Fruit fly (Drosophila melanogaster): ENCODE measurements around the gene CG3078.

The CG3078 gene

DNA sequence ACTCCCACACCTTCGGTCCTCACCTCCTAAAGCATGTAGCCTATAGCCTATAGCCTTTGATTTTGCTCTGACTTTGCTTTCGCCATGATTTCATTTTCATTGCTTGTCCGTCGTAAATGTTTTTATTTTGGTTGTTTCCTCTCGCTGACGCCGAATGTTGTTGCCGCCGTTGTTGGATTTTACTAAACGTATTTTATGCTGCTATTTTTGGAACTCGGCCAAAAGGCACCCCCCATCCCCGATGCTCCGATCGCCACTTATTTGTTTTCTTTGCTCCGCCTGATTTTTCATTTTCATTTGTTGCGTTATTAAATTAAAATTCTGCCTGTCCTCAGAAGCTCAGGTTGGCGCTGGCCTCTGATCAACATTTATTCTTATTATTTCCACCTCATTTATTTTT lies 40.4 kb downstream of the CG3078 start:
- no peak for TF ChIP-seq CG10348 (GFP tag; IDR thresholded peaks at IDR 0.05)
- no peak for TF ChIP-seq fd96Ca (GFP tag; IDR thresholded peaks at IDR 0.05)
- no peak for TF ChIP-seq D1 (tag; optimal IDR thresholded peaks at IDR 0.05)
- no peak for TF ChIP-seq Snoo (tag; optimal IDR thresholded peaks at IDR 0.05)
- no peak for TF ChIP-seq CG34367 (tag; optimal IDR thresholded peaks at IDR 0.05)

- TF ChIP-seq Snoo (tag; optimal IDR thresholded peaks at IDR 0.05) (no peak), Pif1A (GFP tag; optimal IDR thresholded peaks at IDR 0.05) (no peak), Ets98B (GFP tag; IDR thresholded peaks at IDR 0.05) (no peak), CG34367 (tag; optimal IDR thresholded peaks at IDR 0.05) (no peak), gl (tag; optimal IDR thresholded peaks at IDR 0.05) (no peak), D1 (tag; optimal IDR thresholded peaks at IDR 0.05) (no peak), EcR (GFP tag; optimal IDR thresholded peaks at IDR 0.05) (no peak), CG10348 (GFP tag; IDR thresholded peaks at IDR 0.05) (no peak), CG4496 (GFP tag; IDR thresholded peaks at IDR 0.05) (no peak), Pif1B (GFP tag; optimal IDR thresholded peaks at IDR 0.05) (no peak), CG15710 (tag; optimal IDR thresholded peaks at IDR 0.05) (no peak)
These were observed 41.2 kb downstream of the CG3078 start for dm6 chrX:2218455-2218854.

DNA sequence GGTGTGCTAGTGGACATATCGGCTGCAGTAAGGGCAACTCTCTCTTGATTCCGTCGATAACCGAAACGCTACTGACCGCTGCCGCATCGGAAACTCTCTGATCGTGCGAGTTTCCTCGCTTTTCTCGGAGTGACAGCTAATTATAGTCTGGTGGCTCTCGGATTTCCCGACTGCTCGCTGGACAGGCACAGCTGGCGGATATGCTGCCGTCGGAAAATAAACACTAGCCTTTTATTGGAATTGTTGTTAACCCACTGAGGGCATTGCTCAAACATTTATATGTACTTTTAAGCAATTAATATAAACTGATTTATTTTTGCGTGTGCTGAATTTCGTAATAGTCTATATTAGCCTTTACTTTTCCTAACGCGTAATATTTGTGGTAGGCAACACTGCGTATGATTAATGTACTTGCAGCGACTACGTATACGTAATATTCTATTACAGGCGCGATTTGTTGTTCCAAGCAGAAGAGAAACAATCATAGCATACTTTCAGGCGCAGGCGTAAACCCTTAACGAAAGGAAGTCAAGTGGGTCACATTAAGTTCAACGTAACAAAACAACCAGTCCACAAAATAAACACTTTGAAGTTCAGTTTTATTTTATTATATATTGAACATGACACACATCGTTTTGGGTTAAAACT lies 45.8 kb downstream of the CG3078 start, which contains the start of gene SmydA-8:
TSS of gene SmydA-8 (minus strand) at position 51 of the 648 bp plus-strand sequence.
- TF ChIP-seq Pif1B (GFP tag; optimal IDR thresholded peaks at IDR 0.05) (no peak), CG12605 (GFP tag; IDR thresholded peaks at IDR 0.05) (no peak), fd96Ca (GFP tag; IDR thresholded peaks at IDR 0.05) (no peak), D1 (tag; optimal IDR thresholded peaks at IDR 0.05) (no peak), CG14655 (GFP tag; optimal IDR thresholded peaks at IDR 0.05) (no peak), EcR (GFP tag; optimal IDR thresholded peaks at IDR 0.05) (peak; percentile 17), CG17806 (tag; optimal IDR thresholded peaks at IDR 0.05) (no peak), CG32121 (GFP tag; IDR thresholded peaks at IDR 0.05) (no peak), CG8301 (tag; optimal IDR thresholded peaks at IDR 0.05) (no peak), Ets98B (GFP tag; IDR thresholded peaks at IDR 0.05) (no peak), Snoo (tag; optimal IDR thresholded peaks at IDR 0.05) (no peak), CG4496 (GFP tag; IDR thresholded peaks at IDR 0.05) (0 out of 3 replicates have a peak, but pooled peaks have one; percentile 51), gl (tag; optimal IDR thresholded peaks at IDR 0.05) (no peak), CG34367 (tag; optimal IDR thresholded peaks at IDR 0.05) (no peak), CG9948 (tag; optimal IDR thresholded peaks at IDR 0.05) (no peak), Pif1A (GFP tag; optimal IDR thresholded peaks at IDR 0.05) (peak; percentile 16), rn (GFP tag; IDR thresholded peaks at IDR 0.05) (no peak)

DNA sequence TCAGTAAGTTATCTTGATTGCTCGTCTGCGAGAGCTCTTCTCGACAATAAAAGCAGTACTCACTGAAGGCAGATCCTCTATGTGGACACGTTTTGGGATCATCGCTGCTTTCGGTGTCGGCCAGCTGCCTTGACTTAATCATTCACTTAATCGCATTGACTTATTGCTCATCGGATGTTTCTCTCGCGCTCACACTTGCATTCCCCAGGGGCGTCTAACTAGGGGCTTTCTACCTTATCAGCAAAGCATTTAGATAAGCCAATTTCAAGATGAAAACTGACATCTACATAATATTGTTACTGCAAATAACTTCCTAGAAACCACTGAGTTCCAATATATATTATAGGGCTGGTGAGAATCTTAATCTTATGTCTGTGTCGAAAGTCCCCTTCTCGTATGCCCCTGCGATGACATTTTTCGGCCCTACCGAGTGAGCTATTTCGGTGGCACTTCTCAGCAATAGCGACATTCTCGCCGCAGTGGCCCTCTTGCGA lies 47.3 kb downstream of the CG3078 start:
- TF ChIP-seq CG32121 (GFP tag; IDR thresholded peaks at IDR 0.05) (peak; percentile 47), CG15710 (tag; optimal IDR thresholded peaks at IDR 0.05) (no peak), EcR (GFP tag; optimal IDR thresholded peaks at IDR 0.05) (no peak), rn (GFP tag; IDR thresholded peaks at IDR 0.05) (no peak), CG10348 (GFP tag; IDR thresholded peaks at IDR 0.05) (no peak), gl (tag; optimal IDR thresholded peaks at IDR 0.05) (no peak), D1 (tag; optimal IDR thresholded peaks at IDR 0.05) (no peak), Pif1A (GFP tag; optimal IDR thresholded peaks at IDR 0.05) (peak; percentile 8), fd96Ca (GFP tag; IDR thresholded peaks at IDR 0.05) (0 out of 3 replicates have a peak, but pooled peaks have one; percentile 26), Ets98B (GFP tag; IDR thresholded peaks at IDR 0.05) (peak; percentile 60), CG34367 (tag; optimal IDR thresholded peaks at IDR 0.05) (no peak), CG13204 (GFP tag; optimal IDR thresholded peaks at IDR 0.05) (no peak), CG14655 (GFP tag; optimal IDR thresholded peaks at IDR 0.05) (peak; percentile 6)

- TF ChIP-seq CG4496 (GFP tag; IDR thresholded peaks at IDR 0.05) = peak; percentile 13; the same call in 1 of the 3 replicates
- TF ChIP-seq CG10348 (GFP tag; IDR thresholded peaks at IDR 0.05) = 0 out of 2 replicates have a peak, but pooled peaks have one; percentile 39
- TF ChIP-seq CG8301 (tag; optimal IDR thresholded peaks at IDR 0.05) = no peak
- peak; percentile 34; the same call in 1 of the 2 replicates for TF ChIP-seq CG32121 (GFP tag; IDR thresholded peaks at IDR 0.05)
- TF ChIP-seq fd96Ca (GFP tag; IDR thresholded peaks at IDR 0.05) = peak; percentile 65; the same call in 2 of the 3 replicates
These were observed 50.9 kb downstream of the CG3078 start for dm6 chrX:2208641-2209241.
